Worm (Caenorhabditis elegans): ENCODE results near the gene C08E8.4.

C08E8.4 gene

ce11 chrV:18371579-18371978 lies at the start of gene C08E8.4:
Gene C08E8.4, plus strand, starts transcription at chrV:18371846.
- TF ChIP-seq lir-1 (GFP tag; conservative IDR thresholded peaks at IDR 0.05) (no peak), ztf-3 (GFP tag; optimal IDR thresholded peaks at IDR 0.05) (no peak), ztf-28 (GFP tag; IDR thresholded peaks at IDR 0.05) (no peak), athp-1 (tag; optimal IDR thresholded peaks at IDR 0.05) (no peak), cebp-1 (GFP tag; IDR thresholded peaks at IDR 0.05) (peak; percentile 89), cebp-1 (tag; optimal IDR thresholded peaks at IDR 0.05) (peak; percentile 97)

ce11 chrV:18323231-18323630 lies 48.4 kb upstream of the C08E8.4 start, which contains the start of gene B0462.5:
Gene B0462.5, minus strand, starts transcription at chrV:18323331.
- TF ChIP-seq lin-40 (tag; optimal IDR thresholded peaks at IDR 0.05) (no peak), cebp-1 (GFP tag; IDR thresholded peaks at IDR 0.05) (0 out of 2 replicates have a peak, but pooled peaks have one; percentile 24), cebp-1 (tag; optimal IDR thresholded peaks at IDR 0.05) (no peak), sptf-2 (GFP tag; optimal IDR thresholded peaks at IDR 0.05) (no peak), B0019.2 (GFP tag; conservative IDR thresholded peaks at IDR 0.05) (no peak)

- no peak for TF ChIP-seq let-607 (tag; optimal IDR thresholded peaks at IDR 0.05)
- TF ChIP-seq nhr-80 (tag; optimal IDR thresholded peaks at IDR 0.05) = peak; percentile 55
- TF ChIP-seq ztf-28 (GFP tag; IDR thresholded peaks at IDR 0.05) = no peak
- no peak for TF ChIP-seq efl-1 (GFP tag; optimal IDR thresholded peaks at IDR 0.05)
- TF ChIP-seq aptf-3 (GFP tag; IDR thresholded peaks at IDR 0.05) = no peak
- 0 out of 2 replicates have a peak, but pooled peaks have one; percentile 21 for TF ChIP-seq dox-1 (GFP tag; IDR thresholded peaks at IDR 0.05)
- TF ChIP-seq nhr-120 (GFP tag; IDR thresholded peaks at IDR 0.05) = no peak
- no peak for TF ChIP-seq somi-1 (GFP tag; optimal IDR thresholded peaks at IDR 0.05)
- TF ChIP-seq zim-3 (tag; optimal IDR thresholded peaks at IDR 0.05) = no peak
Measured at ce11 chrV:18324525-18324924, 47.1 kb upstream of the C08E8.4 start.

ce11 chrV:18331086-18331485 lies 40.6 kb upstream of the C08E8.4 start, which contains the start of gene B0462.4:
Gene B0462.4, minus strand, starts transcription at chrV:18331186.
- TF ChIP-seq dox-1 (GFP tag; IDR thresholded peaks at IDR 0.05) (no peak), efl-1 (GFP tag; optimal IDR thresholded peaks at IDR 0.05) (no peak), ztf-22 (GFP tag; optimal IDR thresholded peaks at IDR 0.05) (no peak), pbrm-1 (GFP tag; IDR thresholded peaks at IDR 0.05) (no peak), nhr-27 (tag; optimal IDR thresholded peaks at IDR 0.05) (no peak), F10E7.11 (tag; optimal IDR thresholded peaks at IDR 0.05) (no peak), cebp-2 (GFP tag; IDR thresholded peaks at IDR 0.05) (no peak), athp-1 (tag; optimal IDR thresholded peaks at IDR 0.05) (no peak), mcd-1 (GFP tag; IDR thresholded peaks at IDR 0.05) (no peak), nfya-1 (tag; optimal IDR thresholded peaks at IDR 0.05; ENCODE audit: borderline replicate concordance, insufficient read depth) (no peak), madf-10 (tag; optimal IDR thresholded peaks at IDR 0.05) (no peak), sptf-2 (GFP tag; optimal IDR thresholded peaks at IDR 0.05) (no peak), madf-6 (GFP tag; IDR thresholded peaks at IDR 0.05) (no peak), atf-7 (tag; optimal IDR thresholded peaks at IDR 0.05) (no peak), F39B2.1 (GFP tag; IDR thresholded peaks at IDR 0.05) (no peak), B0261.1 (tag; optimal IDR thresholded peaks at IDR 0.05) (no peak), dpff-1 (tag; optimal IDR thresholded peaks at IDR 0.05) (no peak)

- TF ChIP-seq nhr-27 (tag; optimal IDR thresholded peaks at IDR 0.05) (no peak), efl-1 (GFP tag; optimal IDR thresholded peaks at IDR 0.05) (no peak), Y67H2A.10 (GFP tag; conservative IDR thresholded peaks at IDR 0.05) (no peak), snpc-1.3 (tag; optimal IDR thresholded peaks at IDR 0.05; ENCODE audit: insufficient read depth) (no peak), rcor-1 (GFP tag; IDR thresholded peaks at IDR 0.05) (no peak), aptf-2 (GFP tag; conservative IDR thresholded peaks at IDR 0.05) (no peak), F33H1.4 (GFP tag; IDR thresholded peaks at IDR 0.05) (no peak), dox-1 (GFP tag; IDR thresholded peaks at IDR 0.05) (no peak), gei-17 (GFP tag; optimal IDR thresholded peaks at IDR 0.05) (no peak), lsy-27 (tag; optimal IDR thresholded peaks at IDR 0.05; ENCODE audit: borderline replicate concordance, insufficient read depth) (no peak), F49E8.2 (tag; optimal IDR thresholded peaks at IDR 0.05; ENCODE audit: insufficient read depth) (no peak), attf-5 (GFP tag; optimal IDR thresholded peaks at IDR 0.05) (no peak), bed-1 (GFP tag; IDR thresholded peaks at IDR 0.05) (no peak), cebp-1 (GFP tag; IDR thresholded peaks at IDR 0.05) (no peak), cebp-1 (tag; optimal IDR thresholded peaks at IDR 0.05) (no peak), F37B4.10 (GFP tag; IDR thresholded peaks at IDR 0.05) (no peak), ztf-6 (GFP tag; IDR thresholded peaks at IDR 0.05) (no peak)
Measured at ce11 chrV:18337643-18338042, 34.0 kb upstream of the C08E8.4 start.
